Worm (Caenorhabditis elegans) whole organism, mixed stage, embryonic: Measurements from ENCODE around the gene puf-5.

ENCODE experiments used
- M03D4.4 ChIP-seq: sonication (generic microtip); optimal IDR thresholded peaks from 2 replicates; lab custom pipeline; 2017; ENCODE audit warnings: mild to moderate bottlenecking, missing genetic modification characterization, missing compliant biosample characterization
- bed-3 ChIP-seq: fragments of 200-800 bp; sonication (Bioruptor generic); optimal IDR thresholded peaks from 3 replicates; lab custom pipeline; 2018; ENCODE audit warnings: mild to moderate bottlenecking, missing genetic modification characterization, moderate library complexity, missing compliant biosample characterization
- blmp-1 ChIP-seq: fragments of 150-350 bp; optimal IDR thresholded peaks from 2 replicates; lab custom pipeline; 2014; ENCODE audit warnings: missing biosample characterization, missing genetic modification characterization
- ceh-39 ChIP-seq: fragments of 150-350 bp; optimal IDR thresholded peaks from 2 replicates; lab custom pipeline; 2014; ENCODE audit warnings: missing biosample characterization, missing genetic modification characterization
- ceh-43 ChIP-seq: fragments of 200-800 bp; sonication (Bioruptor generic); optimal IDR thresholded peaks from 2 replicates; lab custom pipeline; 2018; ENCODE audit warnings: mild to moderate bottlenecking, missing genetic modification characterization, moderate library complexity, missing compliant biosample characterization
- ceh-83 ChIP-seq: fragments of 200-800 bp; sonication (Bioruptor generic); optimal IDR thresholded peaks from 2 replicates; lab custom pipeline; 2018; ENCODE audit warnings: mild to moderate bottlenecking, missing genetic modification characterization, missing compliant biosample characterization
- ces-1 ChIP-seq: fragments of 150-350 bp; optimal IDR thresholded peaks from 2 replicates; lab custom pipeline; 2014; ENCODE audit warnings: missing biosample characterization, missing genetic modification reagents, missing genetic modification characterization
- cnd-1 ChIP-seq: fragments of 200-800 bp; sonication (Bioruptor generic); optimal IDR thresholded peaks from 2 replicates; lab custom pipeline; 2018; ENCODE audit warnings: mild to moderate bottlenecking, missing genetic modification characterization, missing compliant biosample characterization
- drap-1 ChIP-seq: fragments of 200-800 bp; sonication (Bioruptor generic); optimal IDR thresholded peaks from 3 replicates; lab custom pipeline; 2018; ENCODE audit warnings: mild to moderate bottlenecking, missing genetic modification characterization, missing compliant biosample characterization
- elt-1 ChIP-seq: sonication (generic microtip); optimal IDR thresholded peaks from 2 replicates; lab custom pipeline; 2017; ENCODE audit warnings: missing genetic modification characterization, mild to moderate bottlenecking, missing compliant biosample characterization, antibody characterized with exemption, moderate library complexity, borderline replicate concordance; ENCODE audit not compliant: insufficient read depth
- elt-3 ChIP-seq: fragments of 150-350 bp; optimal IDR thresholded peaks from 2 replicates; lab custom pipeline; 2014; ENCODE audit warnings: missing biosample characterization, missing genetic modification characterization
- flh-1 ChIP-seq: fragments of 200-800 bp; sonication (Bioruptor generic); optimal IDR thresholded peaks from 2 replicates; lab custom pipeline; 2018; ENCODE audit warnings: mild to moderate bottlenecking, missing genetic modification characterization, moderate library complexity, missing compliant biosample characterization
- ham-2 ChIP-seq: fragments of 200-800 bp; sonication (Bioruptor generic); optimal IDR thresholded peaks from 2 replicates; lab custom pipeline; 2018; ENCODE audit warnings: mild to moderate bottlenecking, missing genetic modification characterization, missing compliant biosample characterization
- hlh-1 ChIP-seq: fragments of 150-350 bp; optimal IDR thresholded peaks from 2 replicates; lab custom pipeline; 2014; ENCODE audit warnings: missing biosample characterization, missing genetic modification reagents, missing genetic modification characterization
- lin-13 ChIP-seq: fragments of 150-350 bp; optimal IDR thresholded peaks from 2 replicates; lab custom pipeline; 2014; ENCODE audit warnings: missing biosample characterization, missing genetic modification characterization
- lin-32 ChIP-seq: fragments of 200-800 bp; sonication (Bioruptor generic); optimal IDR thresholded peaks from 2 replicates; lab custom pipeline; 2018; ENCODE audit warnings: mild to moderate bottlenecking, missing genetic modification characterization, missing compliant biosample characterization
- lsy-2 ChIP-seq: fragments of 150-350 bp; optimal IDR thresholded peaks from 2 replicates; lab custom pipeline; 2014; ENCODE audit warnings: missing biosample characterization, missing genetic modification characterization
- mab-5 ChIP-seq: fragments of 150-350 bp; optimal IDR thresholded peaks from 2 replicates; lab custom pipeline; 2014; ENCODE audit warnings: missing biosample characterization, missing genetic modification characterization
- mep-1 ChIP-seq: fragments of 150-350 bp; optimal IDR thresholded peaks from 2 replicates; lab custom pipeline; 2017; ENCODE audit warnings: missing biosample characterization, missing genetic modification reagents, missing genetic modification characterization, inconsistent platforms
- mls-2 ChIP-seq: sonication (generic microtip); optimal IDR thresholded peaks from 2 replicates; lab custom pipeline; 2016; ENCODE audit warnings: mild to moderate bottlenecking, missing genetic modification characterization, moderate library complexity, missing compliant biosample characterization
- nhr-12 ChIP-seq: fragments of 150-350 bp; optimal IDR thresholded peaks from 2 replicates; lab custom pipeline; 2014; ENCODE audit warnings: missing biosample characterization, missing genetic modification characterization
- nhr-2 ChIP-seq: fragments of 150-350 bp; optimal IDR thresholded peaks from 2 replicates; lab custom pipeline; 2014; ENCODE audit warnings: missing biosample characterization, missing genetic modification characterization
- nhr-237 ChIP-seq: fragments of 150-350 bp; optimal IDR thresholded peaks from 2 replicates; lab custom pipeline; 2014; ENCODE audit warnings: missing biosample characterization, missing genetic modification characterization
- nhr-28 ChIP-seq: fragments of 150-350 bp; optimal IDR thresholded peaks from 2 replicates; lab custom pipeline; 2014; ENCODE audit warnings: missing biosample characterization, missing genetic modification characterization
- nhr-76 ChIP-seq: sonication (generic microtip); optimal IDR thresholded peaks from 2 replicates; lab custom pipeline; 2017; ENCODE audit warnings: missing biosample characterization, missing genetic modification characterization
- pha-4 ChIP-seq: fragments of 150-350 bp; optimal IDR thresholded peaks from 2 replicates; lab custom pipeline; 2018; ENCODE audit warnings: missing biosample characterization, missing genetic modification reagents, missing genetic modification characterization
- sem-2 ChIP-seq: fragments of 200-800 bp; sonication (Bioruptor generic); optimal IDR thresholded peaks from 2 replicates; lab custom pipeline; 2018; ENCODE audit warnings: mild to moderate bottlenecking, missing genetic modification characterization, missing compliant biosample characterization
- snpc-4 ChIP-seq: fragments of 150-350 bp; optimal IDR thresholded peaks from 2 replicates; lab custom pipeline; 2014; ENCODE audit warnings: missing biosample characterization, missing genetic modification characterization
- sptf-1 ChIP-seq: sonication (generic microtip); optimal IDR thresholded peaks from 2 replicates; lab custom pipeline; 2017; ENCODE audit warnings: mild to moderate bottlenecking, missing genetic modification characterization, moderate library complexity, missing compliant biosample characterization
- tbx-8 ChIP-seq: fragments of 200-800 bp; sonication (Bioruptor generic); optimal IDR thresholded peaks from 2 replicates; lab custom pipeline; 2018; ENCODE audit warnings: mild to moderate bottlenecking, missing genetic modification characterization, moderate library complexity, missing compliant biosample characterization
- unc-39 ChIP-seq: fragments of 150-350 bp; optimal IDR thresholded peaks from 2 replicates; lab custom pipeline; 2014; ENCODE audit warnings: missing biosample characterization, missing genetic modification characterization
- unc-62 ChIP-seq: fragments of 150-350 bp; optimal IDR thresholded peaks from 2 replicates; lab custom pipeline; 2014; ENCODE audit warnings: missing biosample characterization, missing genetic modification reagents, missing genetic modification characterization
- zip-8 ChIP-seq: fragments of 150-350 bp; optimal IDR thresholded peaks from 2 replicates; lab custom pipeline; 2014; ENCODE audit warnings: missing biosample characterization, missing genetic modification characterization
- ztf-11 ChIP-seq: fragments of 150-350 bp; optimal IDR thresholded peaks from 2 replicates; lab custom pipeline; 2014; ENCODE audit warnings: missing biosample characterization, missing genetic modification characterization

puf-5 gene

ce11 chrII:8593840-8594625, 18.7 kb downstream of the puf-5 start, which contains the start of gene aptf-3:
aptf-3 (plus strand) TSS chrII:8594190.
- TF ChIP-seq tbx-8 (GFP tag; lab: Kevin White, UChicago) (no peak), lsy-2 (tag; lab: Kevin White, UChicago) (no peak), ces-1 (no peak), elt-1 (tag; lab: Kevin White, UChicago) (no peak), blmp-1 (no peak), lin-32 (no peak), ceh-39 (tag; lab: Kevin White, UChicago) (no peak), pha-4 (no peak), ceh-43 (GFP tag; lab: Kevin White, UChicago) (no peak), M03D4.4 (tag; lab: Kevin White, UChicago) (no peak), flh-1 (GFP tag; lab: Kevin White, UChicago) (no peak), nhr-76 (tag; lab: Kevin White, UChicago) (no peak), mep-1 (no peak), hlh-1 (tag; lab: Kevin White, UChicago) (no peak)

DNA sequence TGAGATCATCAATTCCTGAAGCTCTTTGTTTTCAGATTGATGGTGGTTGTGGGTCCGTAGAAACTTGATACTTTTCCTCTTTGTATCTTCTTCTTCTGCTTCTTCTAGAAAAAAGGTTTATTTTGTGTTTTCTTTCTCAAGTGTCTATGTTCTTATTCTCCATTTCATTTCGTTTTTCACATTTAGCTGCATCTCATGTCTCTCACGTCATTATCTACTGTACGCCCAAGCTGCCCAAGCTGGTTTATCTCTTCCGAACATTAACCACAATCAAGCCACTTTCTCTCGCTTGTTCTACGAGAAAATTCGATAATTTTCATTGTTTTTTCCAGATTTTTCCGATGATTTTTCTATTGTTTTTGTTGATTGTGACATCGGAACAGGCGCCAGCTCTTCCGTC, 23.9 kb downstream of the puf-5 start, which contains the start of gene F28C6.5:
TSS of gene F28C6.5 (plus strand) at position 301 of the 400 bp plus-strand sequence.
- TF ChIP-seq zip-8 (tag; lab: Kevin White, UChicago) = no peak
- no peak for TF ChIP-seq sptf-1
- TF ChIP-seq nhr-76 (tag; lab: Kevin White, UChicago) = no peak
- no peak for TF ChIP-seq sem-2
- TF ChIP-seq unc-39 (tag; lab: Kevin White, UChicago) = no peak
- no peak for TF ChIP-seq mep-1
- no peak for TF ChIP-seq snpc-4 (tag; lab: Kevin White, UChicago)
- TF ChIP-seq cnd-1 = no peak
- no peak for TF ChIP-seq bed-3 (GFP tag; lab: Kevin White, UChicago)
- no peak for TF ChIP-seq nhr-2
- TF ChIP-seq ham-2 (GFP tag; lab: Kevin White, UChicago) = no peak
- TF ChIP-seq M03D4.4 (tag; lab: Kevin White, UChicago) = no peak
- no peak for TF ChIP-seq mls-2 (tag; lab: Kevin White, UChicago)
- TF ChIP-seq mab-5 (tag; lab: Kevin White, UChicago) = no peak
- TF ChIP-seq lin-32 = no peak
- no peak for TF ChIP-seq lsy-2 (tag; lab: Kevin White, UChicago)
- TF ChIP-seq ztf-11 (tag; lab: Kevin White, UChicago) = no peak
- no peak for TF ChIP-seq nhr-237 (tag; lab: Kevin White, UChicago)

- TF ChIP-seq nhr-12 = no peak
- TF ChIP-seq pha-4 = no peak
- TF ChIP-seq unc-39 (tag; lab: Kevin White, UChicago) = no peak
- no peak for TF ChIP-seq unc-62 (GFP tag; lab: Kevin White, UChicago)
- no peak for TF ChIP-seq bed-3 (GFP tag; lab: Kevin White, UChicago)
- no peak for TF ChIP-seq zip-8 (tag; lab: Kevin White, UChicago)
- TF ChIP-seq mep-1 = no peak
- TF ChIP-seq nhr-28 (tag; lab: Kevin White, UChicago) = no peak
- no peak for TF ChIP-seq mab-5 (tag; lab: Kevin White, UChicago)
- no peak for TF ChIP-seq drap-1
- TF ChIP-seq lin-32 = no peak
- no peak for TF ChIP-seq elt-1 (tag; lab: Kevin White, UChicago)
- TF ChIP-seq elt-3 (tag; lab: Kevin White, UChicago) = no peak
- no peak for TF ChIP-seq flh-1 (GFP tag; lab: Kevin White, UChicago)
- no peak for TF ChIP-seq blmp-1
- no peak for TF ChIP-seq lin-13 (tag; lab: Kevin White, UChicago)
- no peak for TF ChIP-seq sptf-1
- no peak for TF ChIP-seq ceh-83 (GFP tag; lab: Kevin White, UChicago)
- no peak for TF ChIP-seq tbx-8 (GFP tag; lab: Kevin White, UChicago)
- TF ChIP-seq hlh-1 (tag; lab: Kevin White, UChicago) = no peak
These were observed 24.8 kb downstream of the puf-5 start, which contains the start of gene pigg-1 for ce11 chrII:8600165-8600564. pigg-1 (minus strand) TSS chrII:8600265.
